Worm (Caenorhabditis elegans) whole organism, young adult: ENCODE data around the gene R09A8.5.
A peak's percentile ranks its signal among the peaks of the same experiment; 100 is the strongest.

Source experiments
- B0336.3 ChIP-seq: fragments of 200-800 bp; sonication (Bioruptor generic); IDR thresholded peaks from 2 replicates; pipeline ENCODE4 v1.3.6; 2022; ENCODE audit warnings: missing genetic modification characterization, missing compliant biosample characterization
- C17E4.6 ChIP-seq: fragments of 200-800 bp; sonication (Bioruptor generic); IDR thresholded peaks from 2 replicates; pipeline ENCODE4 v1.3.6; 2022; ENCODE audit warnings: missing genetic modification reagents, missing genetic modification characterization, missing compliant biosample characterization
- D2030.7 ChIP-seq: fragments of 200-800 bp; sonication (Bioruptor generic); IDR thresholded peaks from 2 replicates; pipeline ENCODE4 v1.3.6; 2022; ENCODE audit warnings: missing genetic modification reagents, missing genetic modification characterization, missing compliant biosample characterization
- F23B12.7 ChIP-seq: sonication (generic microtip); optimal IDR thresholded peaks from 2 replicates; lab custom pipeline; 2017; ENCODE audit warnings: missing genetic modification characterization, mild to moderate bottlenecking, missing compliant biosample characterization, antibody characterized with exemption, moderate library complexity; ENCODE audit not compliant: insufficient read depth
- F39B2.1 ChIP-seq: fragments of 200-800 bp; sonication (Bioruptor generic); IDR thresholded peaks from 2 replicates; pipeline ENCODE4 v1.3.6; 2022; ENCODE audit warnings: missing genetic modification reagents, missing genetic modification characterization, missing compliant biosample characterization
- F52B5.7 ChIP-seq: sonication (generic microtip); optimal IDR thresholded peaks from 2 replicates; lab custom pipeline; 2016; ENCODE audit warnings: mild to moderate bottlenecking, missing genetic modification characterization, missing compliant biosample characterization
- K11D2.4 ChIP-seq: fragments of 200-800 bp; sonication (Bioruptor generic); IDR thresholded peaks from 2 replicates; pipeline ENCODE4 v1.3.6; 2022; ENCODE audit warnings: missing genetic modification reagents, missing genetic modification characterization, missing compliant biosample characterization
- Y95B8A.8 ChIP-seq: fragments of 200-800 bp; sonication (Bioruptor generic); IDR thresholded peaks from 2 replicates; pipeline ENCODE4 v1.3.6; 2022; ENCODE audit warnings: missing genetic modification reagents, missing genetic modification characterization, missing compliant biosample characterization
- ama-1 ChIP-seq, 3 experiments: fragments of 150-350 bp in 1 of 3; sonication (generic microtip) in 2 of 3; optimal IDR thresholded peaks; 2 replicates each; lab custom pipeline; 2014 to 2018; ENCODE audit warnings: missing biosample characterization in 2 of 3, missing genetic modification characterization in 2 of 3, missing genetic modification reagents in 2 of 3
- aptf-3 ChIP-seq: fragments of 200-800 bp; sonication (Bioruptor generic); IDR thresholded peaks from 2 replicates; pipeline ENCODE4 v1.3.6; 2022; ENCODE audit warnings: missing genetic modification characterization, missing compliant biosample characterization
- atf-7 ChIP-seq: sonication (generic microtip); optimal IDR thresholded peaks from 2 replicates; lab custom pipeline; 2017; ENCODE audit warnings: mild to moderate bottlenecking, missing genetic modification characterization, missing compliant biosample characterization
- attf-3 ChIP-seq: fragments of 200-800 bp; sonication (Bioruptor generic); conservative IDR thresholded peaks from 2 replicates; pipeline ENCODE4 v1.3.6; 2022; ENCODE audit warnings: missing genetic modification reagents, missing genetic modification characterization, missing compliant biosample characterization
- bed-1 ChIP-seq: fragments of 200-800 bp; sonication (Bioruptor generic); IDR thresholded peaks from 2 replicates; pipeline ENCODE4 v1.3.6; 2022; ENCODE audit warnings: missing genetic modification reagents, missing genetic modification characterization, missing compliant biosample characterization
- bed-2 ChIP-seq: fragments of 200-800 bp; sonication (Bioruptor generic); IDR thresholded peaks from 2 replicates; pipeline ENCODE4 v1.3.6; 2022; ENCODE audit warnings: missing genetic modification reagents, missing genetic modification characterization, missing compliant biosample characterization
- ceh-27 ChIP-seq: fragments of 200-800 bp; sonication (Bioruptor generic); optimal IDR thresholded peaks from 2 replicates; lab custom pipeline; 2018; ENCODE audit warnings: mild to moderate bottlenecking, missing genetic modification characterization, moderate library complexity, missing compliant biosample characterization
- ceh-40 ChIP-seq: fragments of 200-800 bp; sonication (Bioruptor generic); IDR thresholded peaks from 2 replicates; pipeline ENCODE4 v1.3.6; 2022; ENCODE audit warnings: missing genetic modification characterization, missing compliant biosample characterization
- ceh-79 ChIP-seq: sonication (generic microtip); optimal IDR thresholded peaks from 2 replicates; lab custom pipeline; 2017; ENCODE audit warnings: mild to moderate bottlenecking, missing genetic modification characterization, missing compliant biosample characterization
- ceh-91 ChIP-seq: fragments of 200-800 bp; sonication (Bioruptor generic); IDR thresholded peaks from 2 replicates; pipeline ENCODE4 v1.3.6; 2022; ENCODE audit warnings: missing genetic modification reagents, missing genetic modification characterization, missing compliant biosample characterization
- die-1 ChIP-seq: sonication (generic microtip); optimal IDR thresholded peaks from 2 replicates; lab custom pipeline; 2016; ENCODE audit warnings: missing genotype, mild to moderate bottlenecking, missing genetic modification characterization, missing compliant biosample characterization
- dox-1 ChIP-seq: fragments of 200-800 bp; sonication (Bioruptor generic); IDR thresholded peaks from 2 replicates; pipeline ENCODE4 v1.3.6; 2022; ENCODE audit warnings: missing genetic modification reagents, missing genetic modification characterization, missing compliant biosample characterization
- egl-18 ChIP-seq: fragments of 200-800 bp; sonication (Bioruptor generic); IDR thresholded peaks from 2 replicates; pipeline ENCODE4 v1.3.6; 2022; ENCODE audit warnings: missing genetic modification reagents, missing genetic modification characterization, missing compliant biosample characterization
- egl-44 ChIP-seq: fragments of 200-800 bp; sonication (Bioruptor generic); IDR thresholded peaks from 2 replicates; pipeline ENCODE4 v1.3.6; 2022; ENCODE audit warnings: missing genetic modification reagents, missing genetic modification characterization, missing compliant biosample characterization
- egrh-3 ChIP-seq: fragments of 200-800 bp; sonication (Bioruptor generic); IDR thresholded peaks from 2 replicates; pipeline ENCODE4 v1.3.6; 2022; ENCODE audit warnings: missing genetic modification reagents, missing genetic modification characterization, missing compliant biosample characterization
- fkh-3 ChIP-seq: sonication (generic microtip); optimal IDR thresholded peaks from 2 replicates; lab custom pipeline; 2016; ENCODE audit warnings: mild to moderate bottlenecking, missing genetic modification characterization, missing compliant biosample characterization
- hlh-26 ChIP-seq: fragments of 200-800 bp; sonication (Bioruptor generic); conservative IDR thresholded peaks from 2 replicates; pipeline ENCODE4 v1.3.6; 2022; ENCODE audit warnings: missing genetic modification reagents, missing genetic modification characterization, missing compliant biosample characterization
- hmg-1.2 ChIP-seq: fragments of 200-800 bp; sonication (Bioruptor generic); IDR thresholded peaks from 2 replicates; pipeline ENCODE4 v1.3.6; 2022; ENCODE audit warnings: missing genetic modification reagents, missing genetic modification characterization, missing compliant biosample characterization
- hsf-1 ChIP-seq: fragments of 200-800 bp; sonication (Bioruptor generic); IDR thresholded peaks from 2 replicates; pipeline ENCODE4 v1.3.6; 2022; ENCODE audit warnings: missing genetic modification reagents, missing genetic modification characterization, missing compliant biosample characterization
- let-607 ChIP-seq, 2 experiments: fragments of 200-800 bp in 1 of 2; sonication (Bioruptor generic) in 1 of 2; sonication (generic microtip) in 1 of 2; optimal IDR thresholded peaks; 2 replicates each; lab custom pipeline; 2016 to 2018; ENCODE audit warnings: mild to moderate bottlenecking in 2 of 2, missing compliant biosample characterization in 2 of 2, missing genetic modification characterization in 2 of 2, moderate library complexity in 2 of 2, missing genotype in 1 of 2
- lin-26 ChIP-seq: fragments of 200-800 bp; sonication (Bioruptor generic); IDR thresholded peaks from 2 replicates; pipeline ENCODE4 v1.3.6; 2022; ENCODE audit warnings: missing genetic modification reagents, missing genetic modification characterization, missing compliant biosample characterization
- lsl-1 ChIP-seq: fragments of 200-800 bp; sonication (Bioruptor generic); optimal IDR thresholded peaks from 2 replicates; lab custom pipeline; 2018; ENCODE audit warnings: mild to moderate bottlenecking, missing genetic modification characterization, moderate library complexity, missing compliant biosample characterization
- lsy-27 ChIP-seq: sonication (generic microtip); optimal IDR thresholded peaks from 2 replicates; lab custom pipeline; 2017; ENCODE audit warnings: missing genetic modification characterization, mild to moderate bottlenecking, missing compliant biosample characterization, antibody characterized with exemption, missing genotype, borderline replicate concordance; ENCODE audit not compliant: insufficient read depth
- madf-10 ChIP-seq: sonication (generic microtip); optimal IDR thresholded peaks from 2 replicates; lab custom pipeline; 2016; ENCODE audit warnings: mild to moderate bottlenecking, missing genetic modification characterization, missing compliant biosample characterization
- mcd-1 ChIP-seq: fragments of 200-800 bp; sonication (Bioruptor generic); IDR thresholded peaks from 2 replicates; pipeline ENCODE4 v1.3.6; 2022; ENCODE audit warnings: missing genetic modification reagents, missing genetic modification characterization, missing compliant biosample characterization
- nhr-179 ChIP-seq: sonication (generic microtip); optimal IDR thresholded peaks from 2 replicates; lab custom pipeline; 2016; ENCODE audit warnings: mild to moderate bottlenecking, missing genetic modification characterization, missing compliant biosample characterization
- nhr-80 ChIP-seq: sonication (generic microtip); optimal IDR thresholded peaks from 2 replicates; lab custom pipeline; 2016; ENCODE audit warnings: missing genetic modification characterization, missing compliant biosample characterization
- rcor-1 ChIP-seq: fragments of 200-800 bp; sonication (Bioruptor generic); IDR thresholded peaks from 2 replicates; pipeline ENCODE4 v1.3.6; 2022; ENCODE audit warnings: missing genetic modification reagents, missing genetic modification characterization, missing compliant biosample characterization
- rpc-1 ChIP-seq, 2 experiments: fragments of 150-350 bp in 1 of 2; sonication (generic microtip) in 1 of 2; optimal IDR thresholded peaks; 2 replicates each; lab custom pipeline; 2014 to 2018; ENCODE audit warnings: missing biosample characterization in 1 of 2, missing genetic modification characterization in 1 of 2, missing genetic modification reagents in 1 of 2, missing genotype in 1 of 2
- sdz-38 ChIP-seq: sonication (generic microtip); optimal IDR thresholded peaks from 2 replicates; lab custom pipeline; 2016; ENCODE audit warnings: missing genotype, missing genetic modification characterization, missing compliant biosample characterization
- snpc-1.3 ChIP-seq: sonication (generic microtip); optimal IDR thresholded peaks from 2 replicates; lab custom pipeline; 2017; ENCODE audit warnings: missing genetic modification characterization, mild to moderate bottlenecking, missing compliant biosample characterization, antibody characterized with exemption, moderate library complexity, missing genotype, missing genetic modification reagents; ENCODE audit not compliant: insufficient read depth
- somi-1 ChIP-seq: fragments of 200-800 bp; sonication (Bioruptor generic); optimal IDR thresholded peaks from 2 replicates; lab custom pipeline; 2018; ENCODE audit warnings: mild to moderate bottlenecking, missing genetic modification characterization, missing compliant biosample characterization
- tbp1 ChIP-seq: fragments of 200-800 bp; sonication (Bioruptor generic); optimal IDR thresholded peaks from 2 replicates; lab custom pipeline; 2018; ENCODE audit warnings: mild to moderate bottlenecking, missing genetic modification characterization, missing compliant biosample characterization
- tlf-1 ChIP-seq: fragments of 200-800 bp; sonication (Bioruptor generic); optimal IDR thresholded peaks from 2 replicates; lab custom pipeline; 2018; ENCODE audit warnings: mild to moderate bottlenecking, missing genetic modification characterization, missing compliant biosample characterization
- unc-130 ChIP-seq: sonication (generic microtip); optimal IDR thresholded peaks from 2 replicates; lab custom pipeline; 2016; ENCODE audit warnings: missing genetic modification reagents, missing genetic modification characterization, missing compliant biosample characterization
- ztf-3 ChIP-seq: fragments of 200-800 bp; sonication (Bioruptor generic); optimal IDR thresholded peaks from 2 replicates; lab custom pipeline; 2018; ENCODE audit warnings: mild to moderate bottlenecking, missing genetic modification characterization, missing compliant biosample characterization

R09A8.5 gene

ce11 chrX:12632657-12633056, 7.7 kb downstream of the R09A8.5 start:
- TF ChIP-seq bed-1 (GFP tag; lab: Robert Waterston, UW): no peak
- no peak for TF ChIP-seq sdz-38 (tag; lab: Kevin White, UChicago)
- no peak for TF ChIP-seq lsy-27 (tag; lab: Kevin White, UChicago)
- no peak for TF ChIP-seq ceh-79
- TF ChIP-seq bed-2 (GFP tag; lab: Robert Waterston, UW): no peak
- TF ChIP-seq aptf-3 (GFP tag; lab: Robert Waterston, UW): no peak
- no peak for TF ChIP-seq C17E4.6 (GFP tag; lab: Robert Waterston, UW)
- no peak for TF ChIP-seq hlh-26 (GFP tag; lab: Robert Waterston, UW)
- TF ChIP-seq rcor-1: no peak

- TF ChIP-seq tbp1 (GFP tag; lab: Kevin White, UChicago) (no peak), somi-1 (GFP tag; lab: Kevin White, UChicago) (peak; percentile 13)
These were observed 8.9 kb downstream of the R09A8.5 start for ce11 chrX:12631446-12631845.

- TF ChIP-seq hsf-1 (GFP tag; lab: Robert Waterston, UW) (no peak), madf-10 (tag; lab: Kevin White, UChicago) (no peak), mcd-1 (GFP tag; lab: Robert Waterston, UW) (0 out of 2 replicates have a peak, but pooled peaks have one; percentile 40), tlf-1 (GFP tag; lab: Kevin White, UChicago) (no peak), atf-7 (tag; lab: Kevin White, UChicago) (peak; percentile 38), let-607 (tag; optimal IDR thresholded peaks at IDR 0.05; lab: Kevin White, UChicago) (no peak), C17E4.6 (GFP tag; lab: Robert Waterston, UW) (no peak), lsl-1 (GFP tag; lab: Kevin White, UChicago) (no peak), D2030.7 (GFP tag; lab: Robert Waterston, UW) (no peak), nhr-179 (tag; lab: Kevin White, UChicago) (no peak), dox-1 (peak; percentile 67), attf-3 (GFP tag; lab: Robert Waterston, UW) (no peak), F52B5.7 (tag; lab: Kevin White, UChicago) (no peak), F39B2.1 (GFP tag; lab: Robert Waterston, UW) (no peak), ceh-40 (GFP tag; lab: Robert Waterston, UW) (0 out of 2 replicates have a peak, but pooled peaks have one; percentile 16), egl-44 (GFP tag; lab: Robert Waterston, UW) (0 out of 2 replicates have a peak, but pooled peaks have one; percentile 24), ceh-27 (GFP tag; lab: Kevin White, UChicago) (no peak), F23B12.7 (tag; lab: Kevin White, UChicago) (no peak), K11D2.4 (no peak), egl-18 (GFP tag; lab: Robert Waterston, UW) (no peak), unc-130 (no peak), snpc-1.3 (tag; lab: Kevin White, UChicago) (no peak), ceh-79 (no peak), egrh-3 (no peak), B0336.3 (peak; percentile 38; the same call in 1 of the 2 replicates), die-1 (tag; lab: Kevin White, UChicago) (no peak), lin-26 (GFP tag; lab: Robert Waterston, UW) (0 out of 2 replicates have a peak, but pooled peaks have one; percentile 56), rpc-1 (optimal IDR thresholded peaks at IDR 0.05; lab: Kevin White, UChicago) (no peak), rpc-1 (tag; optimal IDR thresholded peaks at IDR 0.05; lab: Kevin White, UChicago) (no peak), ceh-91 (no peak), hmg-1.2 (GFP tag; lab: Robert Waterston, UW) (no peak; the same call in 1 of the 2 replicates), aptf-3 (GFP tag; lab: Robert Waterston, UW) (no peak), fkh-3 (tag; lab: Kevin White, UChicago) (no peak), Y95B8A.8 (GFP tag; lab: Robert Waterston, UW) (0 out of 2 replicates have a peak, but pooled peaks have one; percentile 39), ama-1 (optimal IDR thresholded peaks at IDR 0.05; lab: Kevin White, UChicago) (no peak), ama-1 (GFP tag; optimal IDR thresholded peaks at IDR 0.05; lab: Kevin White, UChicago) (no peak), ztf-3 (no peak), nhr-80 (tag; lab: Kevin White, UChicago) (peak; percentile 95)
These were observed 9.8 kb downstream of the R09A8.5 start for ce11 chrX:12630556-12630955.
